Worm (Caenorhabditis elegans) whole organism, young adult: ENCODE data around the gene nep-5.

Experiments
- B0035.1 ChIP-seq: sonication (generic microtip); optimal IDR thresholded peaks from 2 replicates; lab custom pipeline; 2016; ENCODE audit warnings: missing genetic modification characterization, mild to moderate bottlenecking, missing compliant biosample characterization, missing genotype, missing genetic modification reagents
- B0336.3 ChIP-seq: fragments of 200-800 bp; sonication (Bioruptor generic); IDR thresholded peaks from 2 replicates; pipeline ENCODE4 v1.3.6; 2022; ENCODE audit warnings: missing genetic modification characterization, missing compliant biosample characterization
- C17E4.6 ChIP-seq: fragments of 200-800 bp; sonication (Bioruptor generic); IDR thresholded peaks from 2 replicates; pipeline ENCODE4 v1.3.6; 2022; ENCODE audit warnings: missing genetic modification reagents, missing genetic modification characterization, missing compliant biosample characterization
- F22D6.2 ChIP-seq: sonication (generic microtip); optimal IDR thresholded peaks from 2 replicates; lab custom pipeline; 2016; ENCODE audit warnings: mild to moderate bottlenecking, missing genetic modification characterization, missing compliant biosample characterization
- F33H1.4 ChIP-seq: fragments of 200-800 bp; sonication (Bioruptor generic); IDR thresholded peaks from 2 replicates; pipeline ENCODE4 v1.3.6; 2022; ENCODE audit warnings: missing genetic modification reagents, missing genetic modification characterization, missing compliant biosample characterization
- F52B5.7 ChIP-seq: sonication (generic microtip); optimal IDR thresholded peaks from 2 replicates; lab custom pipeline; 2016; ENCODE audit warnings: mild to moderate bottlenecking, missing genetic modification characterization, missing compliant biosample characterization
- K11D2.4 ChIP-seq: fragments of 200-800 bp; sonication (Bioruptor generic); IDR thresholded peaks from 2 replicates; pipeline ENCODE4 v1.3.6; 2022; ENCODE audit warnings: missing genetic modification reagents, missing genetic modification characterization, missing compliant biosample characterization
- K12H6.12 ChIP-seq: fragments of 200-800 bp; sonication (Bioruptor generic); optimal IDR thresholded peaks from 2 replicates; lab custom pipeline; 2018; ENCODE audit warnings: mild to moderate bottlenecking, missing genetic modification characterization, missing compliant biosample characterization
- T07F8.4 ChIP-seq: sonication (generic microtip); optimal IDR thresholded peaks from 2 replicates; lab custom pipeline; 2016; ENCODE audit warnings: mild to moderate bottlenecking, missing genetic modification characterization, moderate library complexity, missing compliant biosample characterization
- T26A5.8 ChIP-seq: sonication (generic microtip); optimal IDR thresholded peaks from 2 replicates; lab custom pipeline; 2016; ENCODE audit warnings: missing genetic modification characterization, missing compliant biosample characterization
- Y53F4B.3 ChIP-seq: fragments of 200-800 bp; sonication (Bioruptor generic); IDR thresholded peaks from 2 replicates; pipeline ENCODE4 v1.3.6; 2022; ENCODE audit warnings: missing genetic modification reagents, missing genetic modification characterization, missing compliant biosample characterization
- Y79H2A.3 ChIP-seq: fragments of 200-800 bp; sonication (Bioruptor generic); conservative IDR thresholded peaks from 2 replicates; pipeline ENCODE4 v1.3.6; 2022; ENCODE audit warnings: missing genetic modification reagents, missing genetic modification characterization, missing compliant biosample characterization
- akir-1 ChIP-seq: fragments of 200-800 bp; sonication (Bioruptor generic); optimal IDR thresholded peaks from 2 replicates; lab custom pipeline; 2018; ENCODE audit warnings: mild to moderate bottlenecking, missing genetic modification characterization, moderate library complexity, missing compliant biosample characterization
- ama-1 ChIP-seq, 3 experiments: fragments of 150-350 bp in 1 of 3; sonication (generic microtip) in 2 of 3; optimal IDR thresholded peaks; 2 replicates each; lab custom pipeline; 2014 to 2018; ENCODE audit warnings: missing biosample characterization in 2 of 3, missing genetic modification characterization in 2 of 3, missing genetic modification reagents in 2 of 3
- aptf-2 ChIP-seq: fragments of 200-800 bp; sonication (Bioruptor generic); conservative IDR thresholded peaks from 2 replicates; pipeline ENCODE4 v1.3.6; 2022; ENCODE audit warnings: missing genetic modification reagents, missing genetic modification characterization, missing compliant biosample characterization
- aptf-3 ChIP-seq: fragments of 200-800 bp; sonication (Bioruptor generic); IDR thresholded peaks from 2 replicates; pipeline ENCODE4 v1.3.6; 2022; ENCODE audit warnings: missing genetic modification characterization, missing compliant biosample characterization
- attf-3 ChIP-seq: fragments of 200-800 bp; sonication (Bioruptor generic); conservative IDR thresholded peaks from 2 replicates; pipeline ENCODE4 v1.3.6; 2022; ENCODE audit warnings: missing genetic modification reagents, missing genetic modification characterization, missing compliant biosample characterization
- cebp-1 ChIP-seq, 2 experiments: fragments of 200-800 bp in 1 of 2; sonication (Bioruptor generic) in 1 of 2; sonication (generic microtip) in 1 of 2; IDR thresholded peaks in 1 of 2; optimal IDR thresholded peaks in 1 of 2; 2 replicates each; pipeline versions ENCODE4 v1.3.6 to Lab custom; 2017 to 2022; ENCODE audit warnings: missing compliant biosample characterization in 2 of 2, missing genetic modification characterization in 2 of 2, mild to moderate bottlenecking in 1 of 2, missing genetic modification reagents in 1 of 2, moderate library complexity in 1 of 2
- cebp-2 ChIP-seq: fragments of 200-800 bp; sonication (Bioruptor generic); IDR thresholded peaks from 2 replicates; pipeline ENCODE4 v1.3.6; 2022; ENCODE audit warnings: missing genetic modification characterization, missing compliant biosample characterization
- ceh-27 ChIP-seq: fragments of 200-800 bp; sonication (Bioruptor generic); optimal IDR thresholded peaks from 2 replicates; lab custom pipeline; 2018; ENCODE audit warnings: mild to moderate bottlenecking, missing genetic modification characterization, moderate library complexity, missing compliant biosample characterization
- ceh-40 ChIP-seq: fragments of 200-800 bp; sonication (Bioruptor generic); IDR thresholded peaks from 2 replicates; pipeline ENCODE4 v1.3.6; 2022; ENCODE audit warnings: missing genetic modification characterization, missing compliant biosample characterization
- ceh-79 ChIP-seq: sonication (generic microtip); optimal IDR thresholded peaks from 2 replicates; lab custom pipeline; 2017; ENCODE audit warnings: mild to moderate bottlenecking, missing genetic modification characterization, missing compliant biosample characterization
- die-1 ChIP-seq: sonication (generic microtip); optimal IDR thresholded peaks from 2 replicates; lab custom pipeline; 2016; ENCODE audit warnings: missing genotype, mild to moderate bottlenecking, missing genetic modification characterization, missing compliant biosample characterization
- dpl-1 ChIP-seq: fragments of 150-350 bp; optimal IDR thresholded peaks from 2 replicates; lab custom pipeline; 2014; ENCODE audit warnings: missing biosample characterization, missing genetic modification reagents, missing genetic modification characterization
- egl-44 ChIP-seq: fragments of 200-800 bp; sonication (Bioruptor generic); IDR thresholded peaks from 2 replicates; pipeline ENCODE4 v1.3.6; 2022; ENCODE audit warnings: missing genetic modification reagents, missing genetic modification characterization, missing compliant biosample characterization
- ets-4 ChIP-seq: fragments of 200-800 bp; sonication (Bioruptor generic); optimal IDR thresholded peaks from 2 replicates; lab custom pipeline; 2018; ENCODE audit warnings: mild to moderate bottlenecking, missing genetic modification characterization, missing compliant biosample characterization
- him-1 ChIP-seq: sonication (generic microtip); optimal IDR thresholded peaks from 2 replicates; lab custom pipeline; 2016; ENCODE audit warnings: missing genotype, missing genetic modification reagents, missing genetic modification characterization, missing compliant biosample characterization
- hlh-12 ChIP-seq: sonication (generic microtip); optimal IDR thresholded peaks from 2 replicates; lab custom pipeline; 2016; ENCODE audit warnings: missing genetic modification characterization, missing compliant biosample characterization
- hmg-20 ChIP-seq: fragments of 200-800 bp; sonication (Bioruptor generic); IDR thresholded peaks from 2 replicates; pipeline ENCODE4 v1.3.6; 2022; ENCODE audit warnings: missing genetic modification reagents, missing genetic modification characterization, missing compliant biosample characterization
- hrde-1 ChIP-seq: sonication (generic microtip); optimal IDR thresholded peaks from 2 replicates; lab custom pipeline; 2016; ENCODE audit warnings: missing genetic modification characterization, mild to moderate bottlenecking, missing compliant biosample characterization, moderate library complexity, missing genotype, missing genetic modification reagents, borderline replicate concordance
- let-526 ChIP-seq: fragments of 200-800 bp; sonication (Bioruptor generic); IDR thresholded peaks from 2 replicates; pipeline ENCODE4 v1.3.6; 2022; ENCODE audit warnings: missing genetic modification reagents, missing genetic modification characterization, missing compliant biosample characterization
- let-607 ChIP-seq, 2 experiments: fragments of 200-800 bp in 1 of 2; sonication (Bioruptor generic) in 1 of 2; sonication (generic microtip) in 1 of 2; optimal IDR thresholded peaks; 2 replicates each; lab custom pipeline; 2016 to 2018; ENCODE audit warnings: mild to moderate bottlenecking in 2 of 2, missing compliant biosample characterization in 2 of 2, missing genetic modification characterization in 2 of 2, moderate library complexity in 2 of 2, missing genotype in 1 of 2
- lin-26 ChIP-seq: fragments of 200-800 bp; sonication (Bioruptor generic); IDR thresholded peaks from 2 replicates; pipeline ENCODE4 v1.3.6; 2022; ENCODE audit warnings: missing genetic modification reagents, missing genetic modification characterization, missing compliant biosample characterization
- lin-40 ChIP-seq: sonication (generic microtip); optimal IDR thresholded peaks from 2 replicates; lab custom pipeline; 2016; ENCODE audit warnings: missing genetic modification characterization, mild to moderate bottlenecking, missing compliant biosample characterization, missing genotype, missing genetic modification reagents
- lin-54 ChIP-seq: fragments of 200-800 bp; sonication (Bioruptor generic); optimal IDR thresholded peaks from 2 replicates; lab custom pipeline; 2018; ENCODE audit warnings: mild to moderate bottlenecking, missing genetic modification characterization, missing compliant biosample characterization
- lsl-1 ChIP-seq: fragments of 200-800 bp; sonication (Bioruptor generic); optimal IDR thresholded peaks from 2 replicates; lab custom pipeline; 2018; ENCODE audit warnings: mild to moderate bottlenecking, missing genetic modification characterization, moderate library complexity, missing compliant biosample characterization
- madf-6 ChIP-seq: fragments of 200-800 bp; sonication (Bioruptor generic); IDR thresholded peaks from 2 replicates; pipeline ENCODE4 v1.3.6; 2022; ENCODE audit warnings: missing genetic modification reagents, missing genetic modification characterization, missing compliant biosample characterization
- mcd-1 ChIP-seq: fragments of 200-800 bp; sonication (Bioruptor generic); IDR thresholded peaks from 2 replicates; pipeline ENCODE4 v1.3.6; 2022; ENCODE audit warnings: missing genetic modification reagents, missing genetic modification characterization, missing compliant biosample characterization
- mxl-1 ChIP-seq: sonication (generic microtip); optimal IDR thresholded peaks from 2 replicates; lab custom pipeline; 2016; ENCODE audit warnings: missing genetic modification characterization, missing compliant biosample characterization
- nfya-1 ChIP-seq: sonication (generic microtip); optimal IDR thresholded peaks from 2 replicates; lab custom pipeline; 2017; ENCODE audit warnings: antibody characterized with exemption, missing compliant biosample characterization, missing genetic modification characterization, borderline replicate concordance; ENCODE audit not compliant: insufficient read depth
- nfyb-1 ChIP-seq: fragments of 200-800 bp; sonication (Bioruptor generic); IDR thresholded peaks from 2 replicates; pipeline ENCODE4 v1.3.6; 2022; ENCODE audit warnings: missing genetic modification reagents, missing genetic modification characterization, missing compliant biosample characterization
- nhr-27 ChIP-seq: fragments of 200-800 bp; sonication (Bioruptor generic); optimal IDR thresholded peaks from 2 replicates; lab custom pipeline; 2018; ENCODE audit warnings: mild to moderate bottlenecking, missing genetic modification characterization, moderate library complexity, missing compliant biosample characterization
- pbrm-1 ChIP-seq: fragments of 200-800 bp; sonication (Bioruptor generic); IDR thresholded peaks from 2 replicates; pipeline ENCODE4 v1.3.6; 2022; ENCODE audit warnings: missing genetic modification reagents, missing genetic modification characterization, missing compliant biosample characterization
- rpc-1 ChIP-seq, 2 experiments: fragments of 150-350 bp in 1 of 2; sonication (generic microtip) in 1 of 2; optimal IDR thresholded peaks; 2 replicates each; lab custom pipeline; 2014 to 2018; ENCODE audit warnings: missing biosample characterization in 1 of 2, missing genetic modification characterization in 1 of 2, missing genetic modification reagents in 1 of 2, missing genotype in 1 of 2
- snpc-3.4 ChIP-seq: sonication (generic microtip); optimal IDR thresholded peaks from 2 replicates; lab custom pipeline; 2017; ENCODE audit warnings: missing genetic modification characterization, mild to moderate bottlenecking, missing compliant biosample characterization, antibody characterized with exemption, moderate library complexity, missing genotype, missing genetic modification reagents
- unc-62 ChIP-seq: fragments of 150-350 bp; optimal IDR thresholded peaks from 2 replicates; lab custom pipeline; 2014; ENCODE audit warnings: missing biosample characterization, missing genetic modification reagents, missing genetic modification characterization
- ztf-28 ChIP-seq: fragments of 200-800 bp; sonication (Bioruptor generic); IDR thresholded peaks from 2 replicates; pipeline ENCODE4 v1.3.6; 2022; ENCODE audit warnings: missing genetic modification reagents, missing genetic modification characterization, missing compliant biosample characterization

nep-5 gene

ce11 chrII:5455650-5456355, 32.1 kb upstream of the nep-5 start, which contains the start of gene daz-1 (continued):
- TF ChIP-seq aptf-2 (GFP tag; lab: Robert Waterston, UW) (no peak), hmg-20 (GFP tag; lab: Robert Waterston, UW) (no peak), T26A5.8 (tag; lab: Kevin White, UChicago) (no peak), cebp-1 (GFP tag; IDR thresholded peaks at IDR 0.05; lab: Robert Waterston, UW) (no peak), cebp-1 (tag; optimal IDR thresholded peaks at IDR 0.05; lab: Kevin White, UChicago) (no peak), F52B5.7 (tag; lab: Kevin White, UChicago) (no peak), F33H1.4 (GFP tag; lab: Robert Waterston, UW) (peak; percentile 70), lin-54 (GFP tag; lab: Kevin White, UChicago) (peak; percentile 93), Y79H2A.3 (GFP tag; lab: Robert Waterston, UW) (no peak), mxl-1 (tag; lab: Kevin White, UChicago) (no peak), T07F8.4 (no peak), lsl-1 (GFP tag; lab: Kevin White, UChicago) (peak; percentile 93), ceh-40 (GFP tag; lab: Robert Waterston, UW) (no peak), pbrm-1 (GFP tag; lab: Robert Waterston, UW) (no peak), let-526 (GFP tag; lab: Robert Waterston, UW) (no peak), dpl-1 (peak; percentile 81), snpc-3.4 (peak; percentile 41), rpc-1 (optimal IDR thresholded peaks at IDR 0.05; lab: Kevin White, UChicago) (no peak), rpc-1 (tag; optimal IDR thresholded peaks at IDR 0.05; lab: Kevin White, UChicago) (no peak), ztf-28 (no peak), let-607 (tag; optimal IDR thresholded peaks at IDR 0.05; lab: Kevin White, UChicago) (no peak), hrde-1 (tag; lab: Kevin White, UChicago) (no peak), C17E4.6 (no peak), nfya-1 (tag; lab: Kevin White, UChicago) (no peak), ets-4 (no peak), Y53F4B.3 (no peak), ama-1 (optimal IDR thresholded peaks at IDR 0.05; lab: Kevin White, UChicago) (no peak), ama-1 (GFP tag; optimal IDR thresholded peaks at IDR 0.05; lab: Kevin White, UChicago) (no peak), ceh-27 (GFP tag; lab: Kevin White, UChicago) (no peak), K12H6.12 (tag; lab: Kevin White, UChicago) (no peak), egl-44 (GFP tag; lab: Robert Waterston, UW) (no peak), nfyb-1 (GFP tag; lab: Robert Waterston, UW) (no peak), B0035.1 (tag; lab: Kevin White, UChicago) (no peak), B0336.3 (GFP tag; lab: Robert Waterston, UW) (no peak), ceh-79 (no peak), die-1 (tag; lab: Kevin White, UChicago) (no peak), him-1 (tag; lab: Kevin White, UChicago) (peak; percentile 53), madf-6 (GFP tag; lab: Robert Waterston, UW) (peak; percentile 87), lin-26 (no peak), unc-62 (GFP tag; lab: Kevin White, UChicago) (no peak), attf-3 (GFP tag; lab: Robert Waterston, UW) (no peak), F22D6.2 (tag; lab: Kevin White, UChicago) (no peak), aptf-3 (GFP tag; lab: Robert Waterston, UW) (no peak), nhr-27 (tag; lab: Kevin White, UChicago) (no peak), hlh-12 (tag; lab: Kevin White, UChicago) (no peak), mcd-1 (GFP tag; lab: Robert Waterston, UW) (no peak), cebp-2 (no peak), akir-1 (GFP tag; lab: Kevin White, UChicago) (no peak), K11D2.4 (GFP tag; lab: Robert Waterston, UW) (no peak), lin-40 (tag; lab: Kevin White, UChicago) (no peak)
